Fruit fly (Drosophila melanogaster): ENCODE data around the gene Gr63a.

dm6 chr3L:3912134-3912533, 15.7 kb upstream of the Gr63a start:
- TF ChIP-seq CG5204 (GFP tag; optimal IDR thresholded peaks at IDR 0.05) = no peak
- TF ChIP-seq CG12768 (GFP tag; optimal IDR thresholded peaks at IDR 0.05) = no peak
- TF ChIP-seq CG7045 (GFP tag; optimal IDR thresholded peaks at IDR 0.05) = no peak
- TF ChIP-seq cnc (optimal IDR thresholded peaks at IDR 0.05) = no peak

Data from whole organism, adult.